Fruit fly (Drosophila melanogaster) whole organism, pupa: ENCODE data around the gene CG7653.

Experiments used
- CG10348 ChIP-seq: fragments of 200-800 bp; sonication (Bioruptor generic); IDR thresholded peaks from 2 replicates; pipeline ENCODE4 v1.3.6; 2022; ENCODE audit warnings: missing biosample characterization, missing genetic modification characterization
- CG14655 ChIP-seq: fragments of 200-800 bp; sonication (Bioruptor generic); optimal IDR thresholded peaks from 3 replicates; lab custom pipeline; 2017; ENCODE audit warnings: mild to moderate bottlenecking, missing biosample characterization, missing genetic modification reagents, missing genetic modification characterization
- EcR ChIP-seq: fragments of 200-800 bp; sonication (Bioruptor generic); optimal IDR thresholded peaks from 3 replicates; lab custom pipeline; 2019; ENCODE audit warnings: missing biosample characterization, missing genetic modification characterization, mild to moderate bottlenecking, moderate library complexity, missing genetic modification reagents
- rn ChIP-seq: fragments of 200-800 bp; sonication (Bioruptor generic); IDR thresholded peaks from 2 replicates; pipeline ENCODE4 v1.3.6; 2022; ENCODE audit warnings: missing biosample characterization, missing genetic modification characterization

DNA sequence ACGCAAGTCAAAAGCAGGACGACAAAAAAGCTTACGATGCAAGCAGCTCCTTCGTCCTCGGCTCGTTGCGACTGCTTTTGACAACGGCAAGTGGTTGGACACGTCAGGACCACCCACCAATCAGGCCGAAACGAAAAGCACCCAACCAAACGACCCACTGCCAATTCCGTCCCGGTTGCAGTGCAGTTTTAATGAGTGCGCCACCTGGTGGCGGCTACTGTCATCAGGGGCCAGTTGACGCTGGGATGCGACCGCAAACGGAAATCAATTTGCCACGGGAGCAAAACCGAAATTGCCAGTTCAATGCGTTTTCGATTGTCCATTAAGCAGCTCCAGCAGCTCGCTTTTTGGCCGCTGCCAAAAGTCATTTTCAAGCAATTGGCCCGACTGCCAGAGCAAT lies 23.8 kb upstream of the CG7653 start:
- no peak for TF ChIP-seq CG10348 (GFP tag; lab: Robert Waterston, UW)
- TF ChIP-seq rn = no peak
- no peak for TF ChIP-seq EcR (GFP tag; lab: Kevin White, UChicago)
- TF ChIP-seq CG14655 (GFP tag; lab: Kevin White, UChicago) = no peak
